Fruit fly (Drosophila melanogaster): ENCODE data around the gene naz.

The naz gene

dm6 chr3R:18283441-18283840, 45.3 kb downstream of the naz start, which contains the start of the genes CG14312 and CG8064 (continued):
- TF ChIP-seq schlank (tag; optimal IDR thresholded peaks at IDR 0.05) (no peak), prd (optimal IDR thresholded peaks at IDR 0.05) (no peak), prd (GFP tag; IDR thresholded peaks at IDR 0.05) (no peak), MTF-1 (GFP tag; optimal IDR thresholded peaks at IDR 0.05; ENCODE audit: borderline replicate concordance) (no peak), Dll (GFP tag; IDR thresholded peaks at IDR 0.05; ENCODE audit: partially characterized antibody) (peak; percentile 75; the same call in 3 of the 4 replicates), zen (tag; optimal IDR thresholded peaks at IDR 0.05) (no peak), inv (GFP tag; IDR thresholded peaks at IDR 0.05; ENCODE audit: partially characterized antibody) (peak; percentile 41; the same call in 1 of the 2 replicates), h (optimal IDR thresholded peaks at IDR 0.05) (no peak), CG3995 (GFP tag; optimal IDR thresholded peaks at IDR 0.05) (peak; percentile 76), ind (GFP tag; optimal IDR thresholded peaks at IDR 0.05) (no peak), CG17612 (GFP tag; IDR thresholded peaks at IDR 0.05) (no peak), MBD-R2 (GFP tag; IDR thresholded peaks at IDR 0.05) (peak; percentile 78), CG17359 (tag; optimal IDR thresholded peaks at IDR 0.05) (no peak), pzg (GFP tag; optimal IDR thresholded peaks at IDR 0.05) (peak; percentile 93), otp (GFP tag; IDR thresholded peaks at IDR 0.05) (no peak), ara (GFP tag; IDR thresholded peaks at IDR 0.05) (no peak), CG14860 (GFP tag; IDR thresholded peaks at IDR 0.05; ENCODE audit: partially characterized antibody) (0 out of 3 replicates have a peak, but pooled peaks have one; percentile 10), cwo (GFP tag; optimal IDR thresholded peaks at IDR 0.05) (peak; percentile 91), CG12744 (GFP tag; optimal IDR thresholded peaks at IDR 0.05) (no peak), ewg (GFP tag; optimal IDR thresholded peaks at IDR 0.05) (peak; percentile 100), CG31224 (GFP tag; IDR thresholded peaks at IDR 0.05) (no peak), unc-4 (GFP tag; IDR thresholded peaks at IDR 0.05; ENCODE audit: partially characterized antibody) (peak; percentile 66), CG5953 (GFP tag; IDR thresholded peaks at IDR 0.05) (no peak), CG4707 (GFP tag; optimal IDR thresholded peaks at IDR 0.05) (no peak), CG6813 (GFP tag; optimal IDR thresholded peaks at IDR 0.05) (no peak), CG10431 (GFP tag; optimal IDR thresholded peaks at IDR 0.05) (no peak)

DNA sequence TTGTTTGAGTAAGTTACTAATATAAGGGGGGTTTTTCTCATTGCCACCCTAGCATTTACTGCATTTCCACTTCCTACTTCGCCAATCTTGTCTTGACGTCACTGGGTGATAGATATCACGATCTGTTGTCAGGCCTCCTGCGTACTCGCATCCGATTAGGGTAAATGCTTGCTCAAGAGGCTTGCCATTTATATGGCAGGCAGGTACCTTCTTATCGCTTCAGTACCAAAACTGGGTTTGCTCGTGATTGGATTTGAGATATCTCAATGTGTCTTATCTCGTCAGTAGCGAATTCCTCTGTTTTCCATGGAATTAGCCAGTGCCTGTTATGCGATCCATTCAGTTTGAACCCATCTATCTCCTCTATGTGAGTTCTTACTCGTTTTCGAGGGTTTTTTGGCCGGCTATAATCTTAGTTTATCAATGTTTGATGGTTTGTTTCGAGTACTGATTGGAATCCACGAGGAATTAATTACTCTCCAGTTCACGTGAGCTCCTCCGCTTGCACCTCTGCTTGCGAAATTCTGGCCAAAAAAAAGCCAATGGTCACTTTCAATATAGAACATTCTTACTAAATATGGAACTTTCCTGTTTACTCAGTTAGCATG, 47.8 kb downstream of the naz start:
- no peak for TF ChIP-seq CTCF (GFP tag; optimal IDR thresholded peaks at IDR 0.05)
- TF ChIP-seq CG14965 (GFP tag; optimal IDR thresholded peaks at IDR 0.05; ENCODE audit: borderline replicate concordance), result no peak
- TF ChIP-seq CG12659 (GFP tag; optimal IDR thresholded peaks at IDR 0.05), result no peak
- TF ChIP-seq chn (GFP tag; optimal IDR thresholded peaks at IDR 0.05), result no peak
- peak; percentile 66 for TF ChIP-seq exex (tag; optimal IDR thresholded peaks at IDR 0.05)
- no peak for TF ChIP-seq Atf3 (GFP tag; optimal IDR thresholded peaks at IDR 0.05)
- no peak for TF ChIP-seq Taf1 (GFP tag; IDR thresholded peaks at IDR 0.05)
- 0 out of 4 replicates have a peak, but pooled peaks have one; percentile 11 for TF ChIP-seq chinmo (GFP tag; IDR thresholded peaks at IDR 0.05; ENCODE audit: partially characterized antibody)
- TF ChIP-seq CG34376 (GFP tag; optimal IDR thresholded peaks at IDR 0.05), result no peak
- TF ChIP-seq CG14710 (tag; optimal IDR thresholded peaks at IDR 0.05), result no peak
- no peak for TF ChIP-seq twi (tag; optimal IDR thresholded peaks at IDR 0.05)
- TF ChIP-seq peb (GFP tag; IDR thresholded peaks at IDR 0.05), result no peak
- no peak for TF ChIP-seq CG7357 (GFP tag; IDR thresholded peaks at IDR 0.05)
- no peak for TF ChIP-seq Xrp1 (GFP tag; IDR thresholded peaks at IDR 0.05)
- TF ChIP-seq tin (GFP tag; optimal IDR thresholded peaks at IDR 0.05), result no peak
- TF ChIP-seq mirr (GFP tag; optimal IDR thresholded peaks at IDR 0.05), result peak; percentile 26
- TF ChIP-seq CG18476 (GFP tag; optimal IDR thresholded peaks at IDR 0.05), result no peak
- no peak for TF ChIP-seq Doc3 (GFP tag; IDR thresholded peaks at IDR 0.05; ENCODE audit: partially characterized antibody)
- TF ChIP-seq Poxn (GFP tag; IDR thresholded peaks at IDR 0.05), result no peak
- no peak for TF ChIP-seq CG10267 (tag; optimal IDR thresholded peaks at IDR 0.05)
- TF ChIP-seq H2.0 (GFP tag; IDR thresholded peaks at IDR 0.05), result no peak
- no peak for TF ChIP-seq CG12071 (GFP tag; optimal IDR thresholded peaks at IDR 0.05)
- TF ChIP-seq pb (GFP tag; optimal IDR thresholded peaks at IDR 0.05), result no peak
- TF ChIP-seq Dip2 (GFP tag; IDR thresholded peaks at IDR 0.05), result no peak
- TF ChIP-seq CG15601 (tag; optimal IDR thresholded peaks at IDR 0.05), result no peak
- no peak for TF ChIP-seq CG3281 (GFP tag; optimal IDR thresholded peaks at IDR 0.05)

Data from whole organism, embryonic.